Fruit fly (Drosophila melanogaster) Kc167 (cell line): ENCODE data around the gene Hibch.

Experiments
- Myc ChIP-seq: fragments of >200 bp; optimal IDR thresholded peaks from 2 replicates; lab custom pipeline; 2017; ENCODE audit warnings: missing external identifiers
- Sin3A ChIP-seq: fragments of >200 bp; optimal IDR thresholded peaks from 2 replicates; lab custom pipeline; 2018; ENCODE audit warnings: missing external identifiers
- h ChIP-seq: fragments of >200 bp; optimal IDR thresholded peaks from 3 replicates; lab custom pipeline; 2018; ENCODE audit warnings: missing external identifiers
- insv ChIP-seq: fragments of >200 bp; optimal IDR thresholded peaks from 3 replicates; lab custom pipeline; 2018; ENCODE audit warnings: missing external identifiers
- psq ChIP-seq: fragments of >200 bp; optimal IDR thresholded peaks from 2 replicates; lab custom pipeline; 2017; ENCODE audit warnings: missing external identifiers
- ttk ChIP-seq: sonication (Bioruptor generic); optimal IDR thresholded peaks from 2 replicates; lab custom pipeline; 2017; ENCODE audit warnings: missing external identifiers

Gene Hibch

dm6 chr3R:15366839-15367238 is 9.8 kb downstream of the Hibch start:
- TF ChIP-seq h (lab: Kevin White, UChicago) (no peak), Sin3A (lab: Kevin White, UChicago) (no peak), insv (no peak), ttk (lab: Kevin White, UChicago) (no peak), psq (lab: Kevin White, UChicago) (no peak), Myc (lab: Kevin White, UChicago) (no peak)

DNA sequence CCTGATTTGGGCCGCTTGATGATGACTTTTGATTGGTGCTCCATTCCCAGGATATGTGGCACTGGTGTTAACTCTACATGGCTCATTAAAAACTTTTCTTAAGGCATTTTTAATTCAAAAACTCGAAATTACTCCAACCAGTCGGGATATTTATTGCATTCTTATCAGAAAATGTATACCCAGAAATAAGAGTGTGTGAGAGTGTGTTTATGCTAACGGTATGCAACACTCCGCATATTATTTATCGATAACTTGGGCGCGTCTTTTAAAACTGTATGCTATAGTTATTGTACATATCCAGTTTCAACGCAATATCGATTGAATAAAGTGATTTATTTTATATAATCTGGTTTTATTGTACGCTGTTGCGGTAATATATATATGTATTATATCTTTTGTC is 10.4 kb downstream of the Hibch start, which contains the start of gene CG34404:
CG34404 (minus strand) TSS at position 189 of the 400 bp plus-strand sequence.
- TF ChIP-seq h (lab: Kevin White, UChicago) (no peak), insv (no peak), Sin3A (lab: Kevin White, UChicago) (no peak), psq (lab: Kevin White, UChicago) (no peak), Myc (lab: Kevin White, UChicago) (no peak), ttk (lab: Kevin White, UChicago) (no peak)

DNA sequence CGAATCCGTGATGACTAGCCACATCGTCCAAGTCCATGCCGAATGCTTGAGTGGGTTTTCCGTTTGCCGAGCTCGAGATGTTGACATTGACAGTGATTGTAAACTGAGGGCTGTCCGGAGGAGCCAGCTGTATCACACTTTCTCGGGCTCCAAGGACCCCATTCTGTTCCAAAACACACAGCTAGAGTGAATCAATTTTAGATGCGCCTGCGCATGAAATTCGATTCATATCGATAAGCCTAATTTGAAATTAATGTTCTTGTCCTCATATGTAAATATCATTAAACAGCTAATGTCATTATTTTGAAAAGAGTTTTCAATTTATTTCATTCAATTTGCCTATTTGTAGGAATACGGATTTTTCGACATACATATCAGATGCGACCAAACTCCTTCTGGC is 12.7 kb downstream of the Hibch start, which contains the start of gene CG14868:
CG14868 (minus strand) TSS at position 204 of the 400 bp plus-strand sequence.
- TF ChIP-seq ttk (lab: Kevin White, UChicago) (no peak), h (lab: Kevin White, UChicago) (no peak), insv (no peak), Sin3A (lab: Kevin White, UChicago) (no peak)

- no peak for TF ChIP-seq Myc (lab: Kevin White, UChicago)
- TF ChIP-seq ttk (lab: Kevin White, UChicago): no peak
- TF ChIP-seq Sin3A (lab: Kevin White, UChicago): no peak
- TF ChIP-seq h (lab: Kevin White, UChicago): no peak
- no peak for TF ChIP-seq psq (lab: Kevin White, UChicago)
- no peak for TF ChIP-seq insv
Measured at dm6 chr3R:15371833-15372232, 14.8 kb downstream of the Hibch start, which contains the start of the genes Ccm3 and CG6136. Ccm3 (plus strand) TSS chr3R:15371957. CG6136 (minus strand) TSS chr3R:15372212.

DNA sequence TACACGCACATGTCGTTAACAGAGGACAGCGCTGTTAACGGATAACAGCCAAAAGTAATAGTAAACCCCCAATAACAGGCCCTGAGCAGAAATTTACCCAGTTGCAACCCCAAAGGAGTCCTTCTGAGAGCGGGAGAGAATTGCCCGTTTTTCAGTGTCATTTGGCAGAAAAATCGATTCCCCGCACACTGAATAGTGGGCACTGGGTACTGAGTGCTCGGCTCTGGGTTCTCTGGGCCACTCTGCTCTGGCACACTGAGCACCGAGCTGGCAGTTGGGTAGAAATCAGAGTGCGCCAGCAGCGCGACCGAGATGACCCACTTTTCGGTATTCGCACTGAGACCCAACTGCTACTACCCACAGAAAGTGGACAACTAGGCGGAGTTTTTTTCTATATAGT is 17.4 kb downstream of the Hibch start, which contains the start of gene Rbp:
Rbp (plus strand) TSS at position 239 of the 400 bp plus-strand sequence.
- TF ChIP-seq Myc (lab: Kevin White, UChicago): no peak
- no peak for TF ChIP-seq ttk (lab: Kevin White, UChicago)
- TF ChIP-seq Sin3A (lab: Kevin White, UChicago): no peak

DNA sequence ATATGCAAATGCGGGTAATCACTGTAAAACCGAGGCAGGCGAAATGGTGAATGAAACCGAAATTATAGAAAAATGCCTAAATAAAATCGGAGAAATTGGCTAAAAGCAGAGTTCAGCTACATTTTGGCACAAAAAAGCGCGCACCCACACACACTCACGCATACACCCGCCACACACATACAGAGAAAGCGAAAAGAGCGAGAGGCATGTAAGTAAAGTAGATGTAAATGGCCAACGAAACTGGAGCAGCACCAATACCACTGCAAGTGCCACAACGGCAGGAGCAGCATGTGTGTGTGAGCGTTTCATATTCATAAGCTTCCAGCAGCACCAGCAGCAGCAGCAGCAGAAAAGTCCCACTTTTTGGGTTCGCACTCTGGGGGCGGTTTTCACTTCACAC is 18.4 kb downstream of the Hibch start:
- TF ChIP-seq Myc (lab: Kevin White, UChicago): no peak
- no peak for TF ChIP-seq insv
- TF ChIP-seq psq (lab: Kevin White, UChicago): no peak
- TF ChIP-seq Sin3A (lab: Kevin White, UChicago): no peak
- no peak for TF ChIP-seq h (lab: Kevin White, UChicago)
- no peak for TF ChIP-seq ttk (lab: Kevin White, UChicago)

dm6 chr3R:15379071-15379470 is 22.0 kb downstream of the Hibch start:
- no peak for TF ChIP-seq Myc (lab: Kevin White, UChicago)
- TF ChIP-seq h (lab: Kevin White, UChicago): no peak
- TF ChIP-seq psq (lab: Kevin White, UChicago): no peak
- TF ChIP-seq Sin3A (lab: Kevin White, UChicago): no peak
- TF ChIP-seq ttk (lab: Kevin White, UChicago): no peak

DNA sequence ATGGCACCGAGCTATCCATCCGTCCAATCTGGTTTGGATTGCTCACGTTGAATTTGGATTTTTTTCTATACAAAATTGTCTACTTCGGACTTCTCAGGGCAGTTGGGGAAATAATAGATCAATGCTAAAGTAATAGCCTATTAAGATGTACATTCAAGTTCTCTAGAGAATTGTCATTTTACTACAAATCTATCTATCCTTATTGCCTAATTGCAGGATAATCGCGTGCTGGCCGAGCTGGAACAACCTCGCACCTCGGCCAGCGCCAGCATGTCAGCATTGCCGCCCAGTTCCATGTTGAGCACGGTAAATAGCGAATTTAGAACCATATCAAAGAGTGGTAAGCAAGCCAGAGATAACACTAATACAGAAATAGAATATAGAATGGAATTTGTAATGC is 25.8 kb downstream of the Hibch start, which contains the start of gene h-cup:
h-cup (minus strand) TSS at position 101 of the 400 bp plus-strand sequence.
- TF ChIP-seq h (lab: Kevin White, UChicago): no peak
- no peak for TF ChIP-seq ttk (lab: Kevin White, UChicago)
- no peak for TF ChIP-seq insv
- no peak for TF ChIP-seq Sin3A (lab: Kevin White, UChicago)
- TF ChIP-seq Myc (lab: Kevin White, UChicago): no peak
- TF ChIP-seq psq (lab: Kevin White, UChicago): no peak

dm6 chr3R:15393206-15393805 is 36.3 kb downstream of the Hibch start:
- TF ChIP-seq h (lab: Kevin White, UChicago) (no peak), Myc (lab: Kevin White, UChicago) (no peak), psq (lab: Kevin White, UChicago) (no peak)

DNA sequence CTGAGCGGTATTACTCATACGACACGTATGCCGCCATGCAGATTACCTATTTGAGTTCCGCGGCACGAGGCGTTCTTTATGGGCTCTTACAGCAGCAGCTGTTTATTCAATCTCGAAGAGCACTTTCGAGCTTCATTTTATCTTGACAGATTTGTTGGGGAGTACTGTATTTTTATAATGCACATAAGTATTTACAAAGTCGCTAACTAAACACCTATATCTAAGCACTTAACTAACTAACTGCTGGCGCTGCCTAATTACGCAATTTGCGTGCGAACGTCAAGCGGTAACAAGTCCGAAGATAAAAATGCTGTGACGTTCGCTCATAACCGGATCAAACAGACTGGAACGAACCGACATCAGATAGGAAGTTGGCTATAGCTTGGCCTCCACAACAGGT is 45.6 kb downstream of the Hibch start:
- TF ChIP-seq Myc (lab: Kevin White, UChicago) (no peak), ttk (lab: Kevin White, UChicago) (no peak), Sin3A (lab: Kevin White, UChicago) (no peak), psq (lab: Kevin White, UChicago) (no peak), insv (no peak), h (lab: Kevin White, UChicago) (no peak)

dm6 chr3R:15406393-15406792 is 49.4 kb downstream of the Hibch start:
- TF ChIP-seq ttk (lab: Kevin White, UChicago) (no peak), Myc (lab: Kevin White, UChicago) (no peak), insv (no peak), h (lab: Kevin White, UChicago) (no peak), psq (lab: Kevin White, UChicago) (no peak), Sin3A (lab: Kevin White, UChicago) (no peak)

- no peak for TF ChIP-seq Sin3A (lab: Kevin White, UChicago)
- TF ChIP-seq h (lab: Kevin White, UChicago): no peak
- no peak for TF ChIP-seq Myc (lab: Kevin White, UChicago)
Measured at dm6 chr3R:15407020-15407501, 50.0 kb downstream of the Hibch start, which contains the start of gene CG6125. CG6125 (minus strand) TSS chr3R:15407070.
